Worm (Caenorhabditis elegans): ENCODE data around the gene sri-29.
"Not testable (repeated sequence)": the region's sequence is repeated elsewhere in the genome, so short reads cannot be mapped to it uniquely, and the experiment has no call there.

The sri-29 gene

ce11 chrII:3020899-3021298, 23.2 kb upstream of the sri-29 start:
- no peak for TF ChIP-seq ceh-31 (tag; optimal IDR thresholded peaks at IDR 0.05)
- TF ChIP-seq K02D7.2 (tag; optimal IDR thresholded peaks at IDR 0.05), result no peak

- no peak for TF ChIP-seq Y22D7AL.16 (tag; optimal IDR thresholded peaks at IDR 0.05)
- no peak for TF ChIP-seq hlh-15 (tag; optimal IDR thresholded peaks at IDR 0.05)
- TF ChIP-seq gmeb-2 (tag; optimal IDR thresholded peaks at IDR 0.05), result no peak
- TF ChIP-seq tbx-7 (tag; optimal IDR thresholded peaks at IDR 0.05), result no peak
- TF ChIP-seq T23F11.4 (GFP tag; optimal IDR thresholded peaks at IDR 0.05), result no peak
- no peak for TF ChIP-seq fkh-10 (GFP tag; optimal IDR thresholded peaks at IDR 0.05)
- no peak for TF ChIP-seq K02D7.2 (tag; optimal IDR thresholded peaks at IDR 0.05)
- no peak for TF ChIP-seq unc-86 (tag; optimal IDR thresholded peaks at IDR 0.05)
- TF ChIP-seq ceh-2 (tag; optimal IDR thresholded peaks at IDR 0.05), result no peak
- no peak for TF ChIP-seq rnt-1 (tag; optimal IDR thresholded peaks at IDR 0.05)
- no peak for TF ChIP-seq ceh-24 (tag; optimal IDR thresholded peaks at IDR 0.05)
- no peak for TF ChIP-seq tbx-2 (tag; optimal IDR thresholded peaks at IDR 0.05)
- TF ChIP-seq ceh-14 (tag; optimal IDR thresholded peaks at IDR 0.05), result no peak
Measured at ce11 chrII:3023381-3023935, 20.7 kb upstream of the sri-29 start, which contains the start of gene clec-2. Gene clec-2, minus strand, starts transcription at chrII:3023431.

- TF ChIP-seq sox-4 (tag; optimal IDR thresholded peaks at IDR 0.05) (no peak), hlh-15 (tag; optimal IDR thresholded peaks at IDR 0.05) (no peak), fax-1 (tag; optimal IDR thresholded peaks at IDR 0.05) (no peak)
Measured at ce11 chrII:3024655-3025054, 19.5 kb upstream of the sri-29 start.

- TF ChIP-seq pag-3 (tag; optimal IDR thresholded peaks at IDR 0.05; ENCODE audit: borderline replicate concordance), result no peak
- TF ChIP-seq elt-2 (tag; optimal IDR thresholded peaks at IDR 0.05), result no peak
- no peak for TF ChIP-seq ttx-3 (tag; optimal IDR thresholded peaks at IDR 0.05)
- TF ChIP-seq syd-9 (tag; optimal IDR thresholded peaks at IDR 0.05), result no peak
Measured at ce11 chrII:3028264-3028663, 15.9 kb upstream of the sri-29 start.

- TF ChIP-seq lin-11 (tag; optimal IDR thresholded peaks at IDR 0.05), result no peak
- TF ChIP-seq sox-2 (GFP tag; IDR thresholded peaks at IDR 0.05), result no peak
- TF ChIP-seq ceh-31 (tag; optimal IDR thresholded peaks at IDR 0.05), result no peak
- no peak for TF ChIP-seq pros-1 (tag; optimal IDR thresholded peaks at IDR 0.05)
- no peak for TF ChIP-seq sox-4 (tag; optimal IDR thresholded peaks at IDR 0.05)
- TF ChIP-seq dmd-4 (tag; optimal IDR thresholded peaks at IDR 0.05; ENCODE audit: borderline replicate concordance), result no peak
- TF ChIP-seq ztf-16 (tag; optimal IDR thresholded peaks at IDR 0.05), result no peak
- no peak for TF ChIP-seq unc-42 (tag; optimal IDR thresholded peaks at IDR 0.05)
Measured at ce11 chrII:3030416-3030815, 13.7 kb upstream of the sri-29 start.

ce11 chrII:3032480-3032879, 11.6 kb upstream of the sri-29 start, which contains the start of gene B0454.6:
Gene B0454.6, plus strand, starts transcription at chrII:3032780.
- not testable (repeated sequence) for TF ChIP-seq pag-3 (tag; optimal IDR thresholded peaks at IDR 0.05; ENCODE audit: borderline replicate concordance); che-1 (tag; optimal IDR thresholded peaks at IDR 0.05); nhr-11 (tag; optimal IDR thresholded peaks at IDR 0.05)

- TF ChIP-seq unc-42 (tag; optimal IDR thresholded peaks at IDR 0.05) (no peak), sox-4 (tag; optimal IDR thresholded peaks at IDR 0.05) (no peak), rnt-1 (tag; optimal IDR thresholded peaks at IDR 0.05) (no peak), sox-2 (GFP tag; IDR thresholded peaks at IDR 0.05) (no peak), ceh-34 (tag; optimal IDR thresholded peaks at IDR 0.05) (no peak), dve-1 (tag; optimal IDR thresholded peaks at IDR 0.05) (no peak), F13H6.1 (tag; optimal IDR thresholded peaks at IDR 0.05) (no peak), zip-5 (tag; optimal IDR thresholded peaks at IDR 0.05) (no peak), nhr-232 (tag; optimal IDR thresholded peaks at IDR 0.05) (no peak), ttx-3 (tag; optimal IDR thresholded peaks at IDR 0.05) (no peak), ceh-6 (GFP tag; optimal IDR thresholded peaks at IDR 0.05) (no peak), pat-9 (tag; optimal IDR thresholded peaks at IDR 0.05) (no peak), eyg-1 (tag; optimal IDR thresholded peaks at IDR 0.05) (no peak), ahr-1 (tag; optimal IDR thresholded peaks at IDR 0.05) (no peak), unc-55 (GFP tag; optimal IDR thresholded peaks at IDR 0.05) (no peak), nhr-11 (tag; optimal IDR thresholded peaks at IDR 0.05) (no peak), hlh-6 (tag; optimal IDR thresholded peaks at IDR 0.05) (no peak), ceh-9 (tag; optimal IDR thresholded peaks at IDR 0.05) (no peak)
Measured at ce11 chrII:3034914-3035313, 9.2 kb upstream of the sri-29 start.
